Worm (Caenorhabditis elegans) whole organism, L4 larva: ENCODE data around the gene atp-5.

Experiments
- F26F4.8 ChIP-seq: fragments of 200-800 bp; sonication (Bioruptor generic); conservative IDR thresholded peaks from 2 replicates; pipeline ENCODE4 v1.3.6; 2022; ENCODE audit warnings: missing genetic modification characterization, missing compliant biosample characterization
- F37D6.2 ChIP-seq: sonication (generic microtip); optimal IDR thresholded peaks from 2 replicates; lab custom pipeline; 2016; ENCODE audit warnings: mild to moderate bottlenecking, missing genetic modification characterization, missing compliant biosample characterization
- R02D3.7 ChIP-seq: fragments of 150-350 bp; sonication (generic microtip); optimal IDR thresholded peaks from 3 replicates; lab custom pipeline; 2014; ENCODE audit warnings: missing biosample characterization, missing genetic modification characterization
- Y48G9A.11 ChIP-seq: fragments of 200-800 bp; sonication (Bioruptor generic); IDR thresholded peaks from 2 replicates; pipeline ENCODE4 v1.3.6; 2022; ENCODE audit warnings: missing genetic modification reagents, missing genetic modification characterization, missing compliant biosample characterization
- ZK337.2 ChIP-seq: fragments of 200-800 bp; sonication (Bioruptor generic); IDR thresholded peaks from 2 replicates; pipeline ENCODE4 v1.3.6; 2022; ENCODE audit warnings: missing genetic modification reagents, missing genetic modification characterization, missing compliant biosample characterization
- aha-1 ChIP-seq: fragments of 150-350 bp; peaks from one replicate; lab custom pipeline; 2014; ENCODE audit warnings: missing biosample characterization, missing genetic modification characterization
- ceh-20 ChIP-seq: fragments of 200-800 bp; sonication (Bioruptor generic); IDR thresholded peaks from 2 replicates; pipeline ENCODE4 v1.3.6; 2022; ENCODE audit warnings: missing genetic modification reagents, missing genetic modification characterization, missing compliant biosample characterization
- ceh-32 ChIP-seq: sonication (generic microtip); optimal IDR thresholded peaks from 2 replicates; lab custom pipeline; 2016; ENCODE audit warnings: mild to moderate bottlenecking, missing genetic modification characterization, missing compliant biosample characterization; ENCODE audit not compliant: poor library complexity
- ceh-44 ChIP-seq: fragments of 200-800 bp; sonication (Bioruptor generic); IDR thresholded peaks from 2 replicates; pipeline ENCODE4 v1.3.6; 2022; ENCODE audit warnings: missing genetic modification reagents, missing genetic modification characterization, missing compliant biosample characterization
- ceh-62 ChIP-seq: sonication (generic microtip); optimal IDR thresholded peaks from 2 replicates; lab custom pipeline; 2017; ENCODE audit warnings: missing biosample characterization, missing genetic modification characterization
- ceh-82 ChIP-seq: sonication (generic microtip); optimal IDR thresholded peaks from 2 replicates; lab custom pipeline; 2017; ENCODE audit warnings: missing biosample characterization, missing genetic modification characterization
- ctbp-1 ChIP-seq: fragments of 200-800 bp; sonication (Bioruptor generic); IDR thresholded peaks from 2 replicates; pipeline ENCODE4 v1.3.6; 2022; ENCODE audit warnings: missing genetic modification reagents, missing genetic modification characterization, missing compliant biosample characterization
- daf-16 ChIP-seq, 3 experiments: sonication (generic microtip); optimal IDR thresholded peaks; 2 replicates each; lab custom pipeline; 2016 to 2017; ENCODE audit warnings: missing genetic modification characterization in 3 of 3, missing genetic modification reagents in 3 of 3, mild to moderate bottlenecking in 2 of 3, missing compliant biosample characterization in 2 of 3, missing biosample characterization in 1 of 3, moderate library complexity in 1 of 3
- daf-19 ChIP-seq: fragments of 200-800 bp; sonication (Bioruptor generic); conservative IDR thresholded peaks from 2 replicates; pipeline ENCODE4 v1.3.6; 2022; ENCODE audit warnings: missing genetic modification characterization, missing compliant biosample characterization
- egl-27 ChIP-seq: sonication (generic microtip); optimal IDR thresholded peaks from 3 replicates; lab custom pipeline; 2017; ENCODE audit warnings: missing biosample characterization, missing genetic modification reagents, missing genetic modification characterization
- fkh-10 ChIP-seq: fragments of 150-350 bp; optimal IDR thresholded peaks from 2 replicates; lab custom pipeline; 2014; ENCODE audit warnings: missing biosample characterization, missing genetic modification reagents, missing genetic modification characterization
- hlh-11 ChIP-seq: fragments of 200-800 bp; sonication (Bioruptor generic); optimal IDR thresholded peaks from 2 replicates; lab custom pipeline; 2018; ENCODE audit warnings: mild to moderate bottlenecking, missing genetic modification characterization, missing compliant biosample characterization
- lin-1 ChIP-seq: fragments of 200-800 bp; sonication (Bioruptor generic); IDR thresholded peaks from 2 replicates; pipeline ENCODE4 v1.3.6; 2022; ENCODE audit warnings: missing genetic modification reagents, missing genetic modification characterization, missing compliant biosample characterization
- lin-15B ChIP-seq: fragments of 150-350 bp; sonication (generic microtip); optimal IDR thresholded peaks from 3 replicates; lab custom pipeline; 2014; ENCODE audit warnings: missing biosample characterization, missing genetic modification characterization
- lin-39 ChIP-seq: fragments of 150-350 bp; optimal IDR thresholded peaks from 2 replicates; lab custom pipeline; 2014; ENCODE audit warnings: missing biosample characterization, missing genetic modification reagents, missing genetic modification characterization
- lir-3 ChIP-seq: sonication (generic microtip); optimal IDR thresholded peaks from 2 replicates; lab custom pipeline; 2016; ENCODE audit warnings: mild to moderate bottlenecking, missing genetic modification characterization, missing compliant biosample characterization
- madf-5 ChIP-seq, 2 experiments: fragments of 200-800 bp; sonication (Bioruptor generic); IDR thresholded peaks; 2 replicates each; pipeline ENCODE4 v1.3.6; 2022; ENCODE audit warnings: missing compliant biosample characterization in 2 of 2, missing genetic modification characterization in 2 of 2
- mxl-3 ChIP-seq: fragments of 200-800 bp; sonication (Bioruptor generic); optimal IDR thresholded peaks from 2 replicates; lab custom pipeline; 2018; ENCODE audit warnings: mild to moderate bottlenecking, missing genetic modification characterization, missing compliant biosample characterization
- nhr-11 ChIP-seq: fragments of 150-350 bp; optimal IDR thresholded peaks from 2 replicates; lab custom pipeline; 2014; ENCODE audit warnings: missing biosample characterization, missing genetic modification characterization
- nhr-28 ChIP-seq: fragments of 150-350 bp; optimal IDR thresholded peaks from 2 replicates; lab custom pipeline; 2014; ENCODE audit warnings: missing biosample characterization, missing genetic modification characterization
- nhr-48 ChIP-seq: sonication (generic microtip); optimal IDR thresholded peaks from 2 replicates; lab custom pipeline; 2016; ENCODE audit warnings: mild to moderate bottlenecking, missing genetic modification characterization, missing compliant biosample characterization
- nhr-77 ChIP-seq: fragments of 150-350 bp; optimal IDR thresholded peaks from 2 replicates; lab custom pipeline; 2014; ENCODE audit warnings: missing biosample characterization, missing genetic modification characterization
- pha-4 ChIP-seq, 2 experiments: fragments of 150-350 bp in 1 of 2; fragments of 200-800 bp in 1 of 2; sonication (Bioruptor generic) in 1 of 2; IDR thresholded peaks in 1 of 2; optimal IDR thresholded peaks in 1 of 2; 2 replicates each; pipeline versions ENCODE4 v1.3.6 to Lab custom; 2014 to 2022; ENCODE audit warnings: missing genetic modification characterization in 2 of 2, missing genetic modification reagents in 2 of 2, missing biosample characterization in 1 of 2, missing compliant biosample characterization in 1 of 2
- pqm-1 ChIP-seq: sonication (generic microtip); optimal IDR thresholded peaks from 2 replicates; lab custom pipeline; 2017; ENCODE audit warnings: missing biosample characterization, missing genetic modification characterization
- set-16 ChIP-seq: fragments of 200-800 bp; sonication (Bioruptor generic); IDR thresholded peaks from 2 replicates; pipeline ENCODE4 v1.3.6; 2022; ENCODE audit warnings: missing genetic modification reagents, missing genetic modification characterization, missing compliant biosample characterization
- snpc-1.2 ChIP-seq: fragments of 200-800 bp; sonication (Bioruptor generic); IDR thresholded peaks from 2 replicates; pipeline ENCODE4 v1.3.6; 2022; ENCODE audit warnings: missing genetic modification reagents, missing genetic modification characterization, missing compliant biosample characterization
- snpc-4 ChIP-seq: fragments of 150-350 bp; optimal IDR thresholded peaks from 2 replicates; lab custom pipeline; 2014; ENCODE audit warnings: missing biosample characterization, missing genetic modification characterization
- spr-3 ChIP-seq: fragments of 200-800 bp; sonication (Bioruptor generic); optimal IDR thresholded peaks from 2 replicates; lab custom pipeline; 2018; ENCODE audit warnings: mild to moderate bottlenecking, missing genetic modification characterization, missing compliant biosample characterization
- tag-97 ChIP-seq: fragments of 200-800 bp; sonication (Bioruptor generic); IDR thresholded peaks from 2 replicates; pipeline ENCODE4 v1.3.6; 2022; ENCODE audit warnings: missing genetic modification characterization, missing compliant biosample characterization
- tra-1 ChIP-seq: fragments of 200-800 bp; sonication (Bioruptor generic); IDR thresholded peaks from 2 replicates; pipeline ENCODE4 v1.3.6; 2022; ENCODE audit warnings: missing genetic modification reagents, missing genetic modification characterization, missing compliant biosample characterization
- unc-39 ChIP-seq: sonication (generic microtip); optimal IDR thresholded peaks from 2 replicates; lab custom pipeline; 2017; ENCODE audit warnings: missing biosample characterization, missing genetic modification characterization
- zag-1 ChIP-seq: fragments of 150-350 bp; optimal IDR thresholded peaks from 2 replicates; lab custom pipeline; 2014; ENCODE audit warnings: missing biosample characterization, missing genetic modification characterization
- zfp-2 ChIP-seq: sonication (generic microtip); optimal IDR thresholded peaks from 2 replicates; lab custom pipeline; 2016; ENCODE audit warnings: mild to moderate bottlenecking, missing genetic modification characterization, missing compliant biosample characterization
- zfp-3 ChIP-seq: fragments of 200-800 bp; sonication (Bioruptor generic); conservative IDR thresholded peaks from 2 replicates; pipeline ENCODE4 v1.3.6; 2022; ENCODE audit warnings: missing genetic modification reagents, missing genetic modification characterization, missing compliant biosample characterization
- zip-11 ChIP-seq: fragments of 200-800 bp; sonication (Bioruptor generic); IDR thresholded peaks from 2 replicates; pipeline ENCODE4 v1.3.6; 2022; ENCODE audit warnings: missing genetic modification characterization, missing compliant biosample characterization
- zip-2 ChIP-seq: fragments of 150-350 bp; optimal IDR thresholded peaks from 2 replicates; lab custom pipeline; 2014; ENCODE audit warnings: missing biosample characterization, missing genetic modification characterization
- ztf-11 ChIP-seq: fragments of 150-350 bp; optimal IDR thresholded peaks from 2 replicates; lab custom pipeline; 2014; ENCODE audit warnings: missing biosample characterization, missing genetic modification characterization

The atp-5 gene

ce11 chrV:11075209-11076027 is 48.2 kb downstream of the atp-5 start (continued):
- TF ChIP-seq lin-1 (GFP tag; lab: Robert Waterston, UW), result no peak
- no peak for TF ChIP-seq F26F4.8 (GFP tag; lab: Robert Waterston, UW)
- no peak for TF ChIP-seq lir-3 (tag; lab: Kevin White, UChicago)
- TF ChIP-seq R02D3.7, result no peak
- TF ChIP-seq ZK337.2 (GFP tag; lab: Robert Waterston, UW), result no peak
- no peak for TF ChIP-seq tag-97 (GFP tag; lab: Robert Waterston, UW)
- no peak for TF ChIP-seq tra-1 (GFP tag; lab: Robert Waterston, UW)
- no peak for TF ChIP-seq lin-15B
- TF ChIP-seq egl-27, result no peak
- TF ChIP-seq fkh-10 (GFP tag; lab: Kevin White, UChicago), result peak; percentile 34
- no peak for TF ChIP-seq nhr-48 (tag; lab: Kevin White, UChicago)
- no peak for TF ChIP-seq ceh-62 (tag; lab: Kevin White, UChicago)
- no peak for TF ChIP-seq ceh-20 (GFP tag; lab: Robert Waterston, UW)
- TF ChIP-seq lin-39 (tag; lab: Kevin White, UChicago), result no peak
- no peak for TF ChIP-seq nhr-77 (tag; lab: Kevin White, UChicago)
- peak; percentile 4 for TF ChIP-seq F37D6.2 (tag; lab: Kevin White, UChicago)
- no peak for TF ChIP-seq spr-3 (GFP tag; lab: Kevin White, UChicago)
- no peak for TF ChIP-seq zip-11 (GFP tag; lab: Robert Waterston, UW)

ce11 chrV:11074448-11074847 is 49.2 kb downstream of the atp-5 start, which contains the start of gene act-3:
Gene act-3, minus strand, starts transcription at chrV:11074498.
- TF ChIP-seq set-16 (GFP tag; lab: Robert Waterston, UW), result peak; percentile 45
- TF ChIP-seq snpc-4 (tag; lab: Kevin White, UChicago), result no peak
- peak; percentile 40 for TF ChIP-seq hlh-11 (tag; lab: Kevin White, UChicago)
- peak; percentile 17; the same call in 1 of the 2 replicates for TF ChIP-seq snpc-1.2 (GFP tag; lab: Robert Waterston, UW)
- TF ChIP-seq aha-1, result peak; percentile 32
- peak; percentile 47; the same call in 1 of the 2 replicates for TF ChIP-seq pha-4 (GFP tag; IDR thresholded peaks at IDR 0.05; lab: Robert Waterston, UW)
- no peak for TF ChIP-seq pha-4 (tag; optimal IDR thresholded peaks at IDR 0.05; lab: Kevin White, UChicago)
- TF ChIP-seq daf-16 (GFP tag; optimal IDR thresholded peaks at IDR 0.05; lab: Kevin White, UChicago), result peak in 1 of 2 experiments; percentile 47
- no peak for TF ChIP-seq daf-16 (tag; optimal IDR thresholded peaks at IDR 0.05; lab: Kevin White, UChicago)
- TF ChIP-seq mxl-3 (GFP tag; lab: Kevin White, UChicago), result peak; percentile 9
- TF ChIP-seq ctbp-1 (GFP tag; lab: Robert Waterston, UW), result 0 out of 2 replicates have a peak, but pooled peaks have one; percentile 10
- no peak for TF ChIP-seq ceh-32 (tag; lab: Kevin White, UChicago)
- TF ChIP-seq nhr-11 (tag; lab: Kevin White, UChicago), result peak; percentile 46
- peak; percentile 22 for TF ChIP-seq nhr-28 (tag; lab: Kevin White, UChicago)
- TF ChIP-seq daf-19, result no peak
- no peak for TF ChIP-seq zip-2
- no peak for TF ChIP-seq madf-5 (GFP tag; IDR thresholded peaks at IDR 0.05; lab: Robert Waterston, UW)

ce11 chrV:11073354-11073753 is 50.3 kb downstream of the atp-5 start:
- TF ChIP-seq ztf-11 (tag; lab: Kevin White, UChicago), result no peak
- TF ChIP-seq unc-39 (tag; lab: Kevin White, UChicago), result no peak
- TF ChIP-seq zfp-3 (GFP tag; lab: Robert Waterston, UW), result no peak
- no peak for TF ChIP-seq ceh-44
- no peak for TF ChIP-seq ceh-62 (tag; lab: Kevin White, UChicago)
- TF ChIP-seq snpc-4 (tag; lab: Kevin White, UChicago), result no peak
- TF ChIP-seq zag-1 (tag; lab: Kevin White, UChicago), result no peak
- no peak for TF ChIP-seq zfp-2 (tag; lab: Kevin White, UChicago)
- TF ChIP-seq ceh-82, result no peak
- TF ChIP-seq Y48G9A.11 (GFP tag; lab: Robert Waterston, UW), result no peak
- no peak for TF ChIP-seq pqm-1 (tag; lab: Kevin White, UChicago)
